Worm (Caenorhabditis elegans) whole organism, L3 larva: ENCODE results near the gene T05C12.4.

ENCODE experiments used
- daf-12 ChIP-seq: fragments of 150-350 bp; optimal IDR thresholded peaks from 2 replicates; lab custom pipeline; 2014; ENCODE audit warnings: missing biosample characterization, missing genetic modification reagents, missing genetic modification characterization
- egl-27 ChIP-seq: sonication (generic microtip); optimal IDR thresholded peaks from 4 replicates; lab custom pipeline; 2017; ENCODE audit warnings: missing biosample characterization, missing genetic modification reagents, missing genetic modification characterization
- elt-1 ChIP-seq: fragments of 150-350 bp; optimal IDR thresholded peaks from 2 replicates; lab custom pipeline; 2014; ENCODE audit warnings: missing biosample characterization, missing genetic modification characterization
- elt-3 ChIP-seq, 3 experiments: fragments of 150-350 bp in 1 of 3; sonication (generic microtip) in 2 of 3; optimal IDR thresholded peaks; 2 replicates in 2 of 3; 4 replicates in 1 of 3; lab custom pipeline; 2014 to 2017; ENCODE audit warnings: missing biosample characterization in 3 of 3, missing genetic modification characterization in 3 of 3
- lsy-12 ChIP-seq: sonication (generic microtip); optimal IDR thresholded peaks from 2 replicates; lab custom pipeline; 2016; ENCODE audit warnings: mild to moderate bottlenecking, missing genetic modification characterization, missing compliant biosample characterization
- nhr-77 ChIP-seq: fragments of 150-350 bp; optimal IDR thresholded peaks from 2 replicates; lab custom pipeline; 2014; ENCODE audit warnings: missing biosample characterization, missing genetic modification characterization
- pqm-1 ChIP-seq: fragments of 150-350 bp; optimal IDR thresholded peaks from 2 replicates; lab custom pipeline; 2017; ENCODE audit warnings: missing biosample characterization, missing genetic modification characterization, inconsistent platforms
- unc-39 ChIP-seq: sonication (generic microtip); optimal IDR thresholded peaks from 4 replicates; lab custom pipeline; 2017; ENCODE audit warnings: missing biosample characterization, missing genetic modification characterization
- ztf-4 ChIP-seq: fragments of 150-350 bp; optimal IDR thresholded peaks from 2 replicates; lab custom pipeline; 2014; ENCODE audit warnings: missing biosample characterization, missing genetic modification characterization

DNA sequence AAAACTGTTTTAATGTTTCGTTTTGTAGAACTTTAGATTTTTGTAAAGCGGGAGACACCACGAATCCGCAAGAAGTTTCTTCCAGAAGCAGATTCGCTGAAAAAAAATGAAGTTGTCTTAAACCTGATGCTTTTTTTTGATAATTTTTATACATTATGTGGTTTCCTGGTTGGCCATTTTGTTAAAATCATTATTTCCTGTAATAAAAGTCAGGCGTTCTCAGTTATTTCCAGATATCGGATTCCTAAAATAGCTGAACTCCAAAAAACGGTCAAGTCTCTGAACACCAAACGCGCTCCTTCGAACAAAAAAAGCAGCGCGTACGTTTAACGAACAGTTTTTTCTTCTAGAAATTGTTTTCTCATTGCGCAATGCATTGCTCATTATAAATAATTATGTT lies 42.8 kb downstream of the T05C12.4 start:
- TF ChIP-seq nhr-77 (tag; lab: Kevin White, UChicago) (no peak), unc-39 (tag; lab: Kevin White, UChicago) (no peak), pqm-1 (no peak), daf-12 (no peak), elt-3 (tag; optimal IDR thresholded peaks at IDR 0.05; lab: Kevin White, UChicago) (no peak), egl-27 (no peak), ztf-4 (tag; lab: Kevin White, UChicago) (no peak), elt-1 (tag; lab: Kevin White, UChicago) (no peak), lsy-12 (tag; lab: Kevin White, UChicago) (no peak)
